Worm (Caenorhabditis elegans): Measurements from ENCODE around the gene lgc-13.

lgc-13 gene

ce11 chrX:12160002-12160690 lies 51.2 kb downstream of the lgc-13 start, which contains the start of gene F57G12.2:
Gene F57G12.2 (minus strand): TSS chrX:12160052.
- TF ChIP-seq akir-1 (GFP tag; optimal IDR thresholded peaks at IDR 0.05) (no peak), xnd-1 (tag; optimal IDR thresholded peaks at IDR 0.05) (no peak), sea-2 (GFP tag; IDR thresholded peaks at IDR 0.05) (no peak), ceh-27 (GFP tag; optimal IDR thresholded peaks at IDR 0.05) (no peak), F37B4.10 (GFP tag; IDR thresholded peaks at IDR 0.05) (no peak), cebp-1 (GFP tag; IDR thresholded peaks at IDR 0.05) (no peak), cebp-1 (tag; optimal IDR thresholded peaks at IDR 0.05) (no peak), bed-1 (GFP tag; IDR thresholded peaks at IDR 0.05) (no peak), Y53F4B.3 (GFP tag; IDR thresholded peaks at IDR 0.05) (no peak), zfh-2 (GFP tag; conservative IDR thresholded peaks at IDR 0.05) (no peak), tlf-1 (GFP tag; optimal IDR thresholded peaks at IDR 0.05) (no peak), egrh-3 (GFP tag; IDR thresholded peaks at IDR 0.05) (no peak), mes-4 (tag; optimal IDR thresholded peaks at IDR 0.05) (no peak), hmg-20 (GFP tag; IDR thresholded peaks at IDR 0.05) (no peak), chd-7 (tag; optimal IDR thresholded peaks at IDR 0.05) (no peak), cebp-2 (GFP tag; IDR thresholded peaks at IDR 0.05) (no peak), F33H1.4 (GFP tag; IDR thresholded peaks at IDR 0.05) (no peak), ztf-26 (tag; optimal IDR thresholded peaks at IDR 0.05) (no peak), lsl-1 (GFP tag; optimal IDR thresholded peaks at IDR 0.05) (no peak)

All from whole organism, young adult.